Worm (Caenorhabditis elegans) whole organism, midembryonic: ENCODE measurements around the gene msp-81.

Source experiments
- T22C8.4 ChIP-seq: fragments of 200-800 bp; sonication (Bioruptor generic); IDR thresholded peaks from 2 replicates; pipeline ENCODE4 v1.3.6; 2022; ENCODE audit warnings: missing genetic modification characterization, missing compliant biosample characterization
- cog-1 ChIP-seq: sonication (generic microtip); optimal IDR thresholded peaks from 2 replicates; lab custom pipeline; 2016; ENCODE audit warnings: missing genetic modification characterization, missing compliant biosample characterization
- flt-1 ChIP-seq: fragments of 200-800 bp; sonication (Bioruptor generic); IDR thresholded peaks from 2 replicates; pipeline ENCODE4 v1.3.6; 2022; ENCODE audit warnings: missing genetic modification characterization, missing compliant biosample characterization
- klf-2 ChIP-seq: fragments of 200-800 bp; sonication (Bioruptor generic); conservative IDR thresholded peaks from 2 replicates; pipeline ENCODE4 v1.3.6; 2022; ENCODE audit warnings: missing genetic modification reagents, missing genetic modification characterization, missing compliant biosample characterization
- med-1 ChIP-seq: sonication (generic microtip); optimal IDR thresholded peaks from 2 replicates; lab custom pipeline; 2017; ENCODE audit warnings: missing genetic modification characterization, mild to moderate bottlenecking, missing compliant biosample characterization, antibody characterized with exemption, missing genetic modification reagents; ENCODE audit not compliant: insufficient read depth
- ref-1 ChIP-seq: fragments of 200-800 bp; sonication (Bioruptor generic); conservative IDR thresholded peaks from 2 replicates; pipeline ENCODE4 v1.3.6; 2022; ENCODE audit warnings: missing genetic modification reagents, missing genetic modification characterization, missing compliant biosample characterization
- tab-1 ChIP-seq: fragments of 200-800 bp; sonication (Bioruptor generic); IDR thresholded peaks from 2 replicates; pipeline ENCODE4 v1.3.6; 2022; ENCODE audit warnings: missing genetic modification characterization, missing compliant biosample characterization
- ztf-23 ChIP-seq: fragments of 200-800 bp; sonication (Bioruptor generic); IDR thresholded peaks from 2 replicates; pipeline ENCODE4 v1.3.6; 2022; ENCODE audit warnings: missing genetic modification reagents, missing genetic modification characterization, missing compliant biosample characterization
- ztf-29 ChIP-seq: fragments of 200-800 bp; sonication (Bioruptor generic); IDR thresholded peaks from 2 replicates; pipeline ENCODE4 v1.3.6; 2022; ENCODE audit warnings: missing genetic modification reagents, missing genetic modification characterization, missing compliant biosample characterization

The msp-81 gene

ce11 chrIV:9836317-9836716 lies at the start of gene msp-81:
msp-81 (minus strand) TSS chrIV:9836417.
- TF ChIP-seq cog-1: no peak
- TF ChIP-seq med-1: no peak
- TF ChIP-seq ztf-29: no peak
- TF ChIP-seq tab-1 (GFP tag; lab: Robert Waterston, UW): no peak
- no peak for TF ChIP-seq ztf-23
- no peak for TF ChIP-seq klf-2 (GFP tag; lab: Robert Waterston, UW)
- no peak for TF ChIP-seq T22C8.4 (GFP tag; lab: Robert Waterston, UW)
- TF ChIP-seq ref-1: no peak
- TF ChIP-seq flt-1 (GFP tag; lab: Robert Waterston, UW): no peak

ce11 chrIV:9884257-9884656 lies 48.0 kb upstream of the msp-81 start, which contains the start of the genes prp-18 and mccc-1:
prp-18 (minus strand) TSS chrIV:9884383.
mccc-1 (plus strand) TSS chrIV:9884570.
- TF ChIP-seq med-1 (no peak), cog-1 (no peak)

- TF ChIP-seq tab-1 (GFP tag; lab: Robert Waterston, UW) (no peak), flt-1 (GFP tag; lab: Robert Waterston, UW) (no peak), klf-2 (GFP tag; lab: Robert Waterston, UW) (no peak), T22C8.4 (GFP tag; lab: Robert Waterston, UW) (no peak), ref-1 (no peak), cog-1 (no peak), ztf-23 (no peak), ztf-29 (no peak), med-1 (no peak)
Measured at ce11 chrIV:9878893-9879379, 42.7 kb upstream of the msp-81 start, which contains the start of gene nhr-4. nhr-4 (plus strand) TSS chrIV:9879329.

- TF ChIP-seq med-1: no peak
- no peak for TF ChIP-seq ref-1
- TF ChIP-seq ztf-29: no peak
- TF ChIP-seq ztf-23: no peak
Measured at ce11 chrIV:9875646-9876045, 39.4 kb upstream of the msp-81 start.

- TF ChIP-seq ztf-23 (no peak), med-1 (no peak), flt-1 (GFP tag; lab: Robert Waterston, UW) (no peak), T22C8.4 (GFP tag; lab: Robert Waterston, UW) (no peak), ztf-29 (no peak), cog-1 (no peak), ref-1 (no peak), klf-2 (GFP tag; lab: Robert Waterston, UW) (no peak), tab-1 (GFP tag; lab: Robert Waterston, UW) (no peak)
Measured at ce11 chrIV:9873837-9874236, 37.6 kb upstream of the msp-81 start.

ce11 chrIV:9872786-9873185 lies 36.6 kb upstream of the msp-81 start:
- no peak for TF ChIP-seq T22C8.4 (GFP tag; lab: Robert Waterston, UW)
- no peak for TF ChIP-seq klf-2 (GFP tag; lab: Robert Waterston, UW)
- TF ChIP-seq cog-1: no peak
- TF ChIP-seq flt-1 (GFP tag; lab: Robert Waterston, UW): no peak
- no peak for TF ChIP-seq tab-1 (GFP tag; lab: Robert Waterston, UW)
- TF ChIP-seq ztf-29: no peak
- no peak for TF ChIP-seq ztf-23
- no peak for TF ChIP-seq ref-1
- TF ChIP-seq med-1: no peak

ce11 chrIV:9872210-9872609 lies 36.0 kb upstream of the msp-81 start:
- TF ChIP-seq cog-1 (no peak), T22C8.4 (GFP tag; lab: Robert Waterston, UW) (no peak), flt-1 (GFP tag; lab: Robert Waterston, UW) (no peak), tab-1 (GFP tag; lab: Robert Waterston, UW) (no peak), klf-2 (GFP tag; lab: Robert Waterston, UW) (no peak), ztf-29 (no peak), med-1 (no peak), ref-1 (no peak), ztf-23 (no peak)

ce11 chrIV:9869344-9869743 lies 33.1 kb upstream of the msp-81 start:
- TF ChIP-seq ztf-29 (no peak), med-1 (no peak), flt-1 (GFP tag; lab: Robert Waterston, UW) (no peak), ref-1 (no peak), ztf-23 (no peak), tab-1 (GFP tag; lab: Robert Waterston, UW) (no peak), T22C8.4 (GFP tag; lab: Robert Waterston, UW) (no peak), cog-1 (no peak), klf-2 (GFP tag; lab: Robert Waterston, UW) (no peak)

ce11 chrIV:9867915-9868314 lies 31.7 kb upstream of the msp-81 start:
- TF ChIP-seq cog-1: no peak
- TF ChIP-seq ztf-29: no peak
- no peak for TF ChIP-seq T22C8.4 (GFP tag; lab: Robert Waterston, UW)
- no peak for TF ChIP-seq tab-1 (GFP tag; lab: Robert Waterston, UW)
- TF ChIP-seq klf-2 (GFP tag; lab: Robert Waterston, UW): no peak
- no peak for TF ChIP-seq ztf-23
- no peak for TF ChIP-seq flt-1 (GFP tag; lab: Robert Waterston, UW)
- TF ChIP-seq med-1: no peak
- no peak for TF ChIP-seq ref-1

- no peak for TF ChIP-seq ref-1
- no peak for TF ChIP-seq T22C8.4 (GFP tag; lab: Robert Waterston, UW)
- no peak for TF ChIP-seq ztf-29
- TF ChIP-seq tab-1 (GFP tag; lab: Robert Waterston, UW): no peak
- no peak for TF ChIP-seq cog-1
- no peak for TF ChIP-seq klf-2 (GFP tag; lab: Robert Waterston, UW)
- TF ChIP-seq ztf-23: no peak
- TF ChIP-seq flt-1 (GFP tag; lab: Robert Waterston, UW): no peak
- TF ChIP-seq med-1: no peak
Measured at ce11 chrIV:9866865-9867264, 30.6 kb upstream of the msp-81 start.

- TF ChIP-seq cog-1 (no peak), tab-1 (GFP tag; lab: Robert Waterston, UW) (no peak)
Measured at ce11 chrIV:9864778-9865177, 28.6 kb upstream of the msp-81 start, which contains the start of the genes K07F5.15 and K07F5.22. K07F5.15 (plus strand) TSS chrIV:9865078. K07F5.22 (plus strand) TSS chrIV:9865078.
